Fruit fly (Drosophila melanogaster): ENCODE data around the gene CG3618.
A peak's percentile ranks its signal among the peaks of the same experiment; 100 is the strongest.

CG3618 gene

dm6 chr3L:20848572-20848971 is 32.7 kb upstream of the CG3618 start:
- TF ChIP-seq Xbp1 (GFP tag; optimal IDR thresholded peaks at IDR 0.05) (no peak), Ada2b (GFP tag; IDR thresholded peaks at IDR 0.05) (peak; percentile 32; the same call in 1 of the 2 replicates), CG11456 (GFP tag; IDR thresholded peaks at IDR 0.05) (peak; percentile 61; the same call in 1 of the 3 replicates), row (GFP tag; IDR thresholded peaks at IDR 0.05) (0 out of 3 replicates have a peak, but pooled peaks have one; percentile 26), Gsc (GFP tag; IDR thresholded peaks at IDR 0.05) (no peak), Hmr (GFP tag; optimal IDR thresholded peaks at IDR 0.05) (peak; percentile 24), Side (GFP tag; optimal IDR thresholded peaks at IDR 0.05) (no peak), Meics (GFP tag; optimal IDR thresholded peaks at IDR 0.05) (peak; percentile 0), CG32532 (GFP tag; IDR thresholded peaks at IDR 0.05) (0 out of 2 replicates have a peak, but pooled peaks have one; percentile 33), Ets65A (GFP tag) (peak; percentile 79), CG1603 (tag; optimal IDR thresholded peaks at IDR 0.05) (no peak), dysf (GFP tag; IDR thresholded peaks at IDR 0.05) (peak; percentile 48; the same call in 1 of the 3 replicates), CG6689 (GFP tag; IDR thresholded peaks at IDR 0.05) (0 out of 2 replicates have a peak, but pooled peaks have one; percentile 28), lab (GFP tag; optimal IDR thresholded peaks at IDR 0.05) (peak; percentile 62), Nf-YA (GFP tag; IDR thresholded peaks at IDR 0.05) (no peak), gem (tag; optimal IDR thresholded peaks at IDR 0.05) (no peak), cwo (GFP tag; optimal IDR thresholded peaks at IDR 0.05) (peak; percentile 28), CG10543 (GFP tag; optimal IDR thresholded peaks at IDR 0.05) (no peak), tll (GFP tag; optimal IDR thresholded peaks at IDR 0.05) (no peak), Bdp1 (GFP tag; optimal IDR thresholded peaks at IDR 0.05) (no peak), ab (GFP tag; optimal IDR thresholded peaks at IDR 0.05) (no peak), CG18599 (GFP tag; optimal IDR thresholded peaks at IDR 0.05) (peak; percentile 70), CG15514 (GFP tag; optimal IDR thresholded peaks at IDR 0.05) (peak; percentile 17), sens (GFP tag) (peak; percentile 44), NfI (GFP tag; optimal IDR thresholded peaks at IDR 0.05) (peak; percentile 13), Ptx1 (GFP tag; IDR thresholded peaks at IDR 0.05) (0 out of 2 replicates have a peak, but pooled peaks have one; percentile 39), dm (GFP tag; optimal IDR thresholded peaks at IDR 0.05) (no peak), pita (GFP tag; optimal IDR thresholded peaks at IDR 0.05) (no peak), GATAe (GFP tag; conservative IDR thresholded peaks at IDR 0.05) (0 out of 2 replicates have a peak, but pooled peaks have one; percentile 12)

DNA sequence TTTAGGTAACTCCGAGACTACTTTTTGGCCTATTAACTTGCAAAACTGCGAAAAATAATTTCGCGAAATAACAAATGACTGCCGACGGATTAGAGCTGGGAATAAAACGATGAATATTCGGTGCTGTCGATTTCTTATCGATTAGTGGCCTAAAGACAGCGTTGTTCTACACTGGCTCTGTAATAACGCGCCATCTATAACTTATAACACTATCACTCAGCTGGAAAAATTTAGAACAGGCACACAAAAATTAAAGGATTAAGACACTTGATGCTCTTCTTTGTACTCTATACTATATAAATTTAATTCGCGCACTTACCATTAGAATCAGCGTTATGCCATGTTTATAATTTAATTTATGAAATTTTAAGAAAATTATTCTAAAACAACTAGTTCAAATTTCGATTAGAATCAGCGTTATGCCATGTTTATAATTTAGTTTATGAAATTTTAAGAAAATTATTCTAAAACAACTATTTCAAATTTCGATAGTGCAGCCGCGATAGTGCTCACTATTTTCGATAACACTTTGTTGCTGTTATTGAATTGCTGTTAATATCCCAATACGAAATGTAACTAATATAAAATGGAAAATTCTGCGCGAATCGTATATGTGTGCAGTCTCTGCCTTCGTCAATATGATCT is 25.7 kb upstream of the CG3618 start, which contains the start of the genes CSN3 and CG11456:
Gene CSN3, minus strand, starts transcription at position 112 of the 645 bp plus-strand sequence.
Gene CG11456, plus strand, starts transcription at position 523 of the 645 bp plus-strand sequence.
- peak; percentile 9 for TF ChIP-seq CG3065 (GFP tag; optimal IDR thresholded peaks at IDR 0.05)
- TF ChIP-seq Dp (GFP tag; optimal IDR thresholded peaks at IDR 0.05): peak; percentile 70
- TF ChIP-seq Tbp (GFP tag; optimal IDR thresholded peaks at IDR 0.05): no peak
- no peak for TF ChIP-seq danr (GFP tag; IDR thresholded peaks at IDR 0.05)
- peak; percentile 48 for TF ChIP-seq Myb (GFP tag; optimal IDR thresholded peaks at IDR 0.05)
- peak; percentile 31 for TF ChIP-seq CG7987 (GFP tag; optimal IDR thresholded peaks at IDR 0.05)
- peak; percentile 14 for TF ChIP-seq CG3281 (GFP tag; optimal IDR thresholded peaks at IDR 0.05)
- TF ChIP-seq az2 (GFP tag; optimal IDR thresholded peaks at IDR 0.05): no peak
- TF ChIP-seq bbx (GFP tag; IDR thresholded peaks at IDR 0.05; ENCODE audit: partially characterized antibody): peak; percentile 59
- no peak for TF ChIP-seq abd-A (tag; optimal IDR thresholded peaks at IDR 0.05)
- peak; percentile 94 for TF ChIP-seq Ets65A (GFP tag)
- TF ChIP-seq odd (GFP tag; optimal IDR thresholded peaks at IDR 0.05): no peak
- TF ChIP-seq CG2116 (GFP tag; optimal IDR thresholded peaks at IDR 0.05): peak; percentile 74
- peak; percentile 60 for TF ChIP-seq jumu (GFP tag; optimal IDR thresholded peaks at IDR 0.05)
- TF ChIP-seq CG34422 (GFP tag; IDR thresholded peaks at IDR 0.05): peak; percentile 34; the same call in 2 of the 3 replicates
- peak; percentile 18 for TF ChIP-seq CG16863 (GFP tag; optimal IDR thresholded peaks at IDR 0.05)
- peak; percentile 80 for TF ChIP-seq Lhr (GFP tag; optimal IDR thresholded peaks at IDR 0.05)
- peak; percentile 44 for TF ChIP-seq pum (GFP tag; optimal IDR thresholded peaks at IDR 0.05)
- TF ChIP-seq CG34224 (GFP tag; IDR thresholded peaks at IDR 0.05; ENCODE audit: partially characterized antibody): peak; percentile 58
- peak; percentile 94 for TF ChIP-seq D19A (tag; optimal IDR thresholded peaks at IDR 0.05)
- peak; percentile 70 for TF ChIP-seq trem (tag; optimal IDR thresholded peaks at IDR 0.05)
- peak; percentile 89 for TF ChIP-seq stwl (tag; optimal IDR thresholded peaks at IDR 0.05)
- TF ChIP-seq Ptx1 (GFP tag; IDR thresholded peaks at IDR 0.05): peak; percentile 34; the same call in 1 of the 2 replicates

Measured in whole organism, embryonic.